Worm (Caenorhabditis elegans): Measurements from ENCODE around the gene C35D10.5.
A peak's percentile ranks its signal among the peaks of the same experiment; 100 is the strongest.

C35D10.5 gene

DNA sequence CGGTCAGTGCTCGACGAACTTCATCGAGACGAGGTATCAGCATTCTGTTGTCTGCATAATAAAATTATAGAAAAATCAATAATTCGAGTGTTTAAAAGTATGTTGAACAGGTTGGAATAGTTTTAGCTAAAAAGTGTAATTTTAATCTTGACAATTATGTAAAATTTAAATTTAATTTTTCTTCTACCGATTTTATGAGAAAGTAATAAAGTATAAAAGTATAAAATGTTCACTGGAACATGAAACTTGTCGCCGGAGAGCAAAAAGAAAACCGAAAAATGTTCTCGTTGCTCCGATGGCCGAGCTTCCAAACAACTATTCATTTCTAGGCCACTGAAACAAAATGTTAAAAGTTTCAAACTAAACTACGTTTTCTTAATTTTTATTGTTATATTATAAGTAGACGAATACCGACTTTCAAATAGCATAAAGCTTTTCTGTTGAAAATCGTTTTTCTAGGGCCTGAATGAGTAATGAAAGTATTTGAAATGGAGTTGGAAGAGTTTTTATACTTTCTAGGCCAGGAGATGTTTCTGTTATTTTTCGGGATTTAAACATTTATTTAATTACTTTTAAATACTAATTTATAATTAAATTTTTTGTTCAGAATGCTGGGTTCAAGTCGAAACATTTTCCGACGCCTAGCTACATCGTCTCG, at the start of gene C35D10.5, which contains the start of gene C35D10.10 (continued):
- no peak for TF ChIP-seq sup-37 (GFP tag; optimal IDR thresholded peaks at IDR 0.05)

DNA sequence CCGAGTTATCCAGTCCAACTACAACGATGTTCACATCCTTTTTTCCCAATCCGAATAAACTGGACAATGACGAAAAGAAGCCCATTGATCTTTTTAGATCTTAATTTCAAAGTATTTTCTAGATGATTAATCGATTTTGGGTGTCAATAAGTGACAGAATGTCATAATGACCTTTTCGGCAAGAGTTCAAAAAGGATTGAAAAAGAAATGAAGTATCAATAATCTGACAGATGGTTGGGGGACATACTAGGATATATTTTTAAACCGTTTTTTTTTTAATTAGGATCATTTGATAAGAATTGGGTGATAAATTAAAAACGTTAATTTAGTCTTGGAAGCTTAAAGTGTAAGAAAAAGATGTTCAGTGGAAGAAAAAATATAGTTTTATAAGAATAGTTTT, 47.4 kb upstream of the C35D10.5 start, which contains the start of gene arl-6:
TSS of gene arl-6 (minus strand) at position 101 of the 400 bp plus-strand sequence.
- no peak for TF ChIP-seq nhr-47 (tag; optimal IDR thresholded peaks at IDR 0.05)
- TF ChIP-seq efl-1 (optimal IDR thresholded peaks at IDR 0.05) = no peak
- TF ChIP-seq efl-1 (GFP tag; optimal IDR thresholded peaks at IDR 0.05 in 1 of 2) = peak in 1 of 2 experiments; percentile 49

DNA sequence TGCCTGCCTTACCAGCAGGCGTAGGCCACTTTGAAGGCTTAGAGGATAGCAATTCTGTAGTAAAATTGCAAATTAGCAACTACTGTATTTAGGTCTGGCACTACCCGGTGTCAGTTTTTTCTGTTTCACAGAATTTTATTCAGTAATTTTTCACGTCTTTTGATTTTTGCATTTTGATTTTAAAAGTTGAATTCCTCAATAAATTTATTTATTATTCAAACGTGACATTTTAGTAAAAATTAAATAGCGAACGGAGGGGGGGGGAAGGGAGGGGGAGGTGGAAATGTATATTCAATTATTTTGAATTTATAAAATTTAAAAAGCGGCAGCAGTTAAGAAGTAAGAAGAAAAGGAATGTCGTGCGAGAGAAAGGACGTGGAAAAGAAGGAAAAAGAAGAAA, 44.9 kb upstream of the C35D10.5 start, which contains the start of gene F26A1.4:
TSS of gene F26A1.4 (plus strand) at position 301 of the 400 bp plus-strand sequence.
- no peak for TF ChIP-seq aly-2 (tag; optimal IDR thresholded peaks at IDR 0.05)
- TF ChIP-seq nhr-47 (tag; optimal IDR thresholded peaks at IDR 0.05) = no peak
- TF ChIP-seq snu-23 (GFP tag; optimal IDR thresholded peaks at IDR 0.05) = no peak
- TF ChIP-seq lin-15B (tag; optimal IDR thresholded peaks at IDR 0.05) = no peak
- TF ChIP-seq nhr-19 (GFP tag; conservative IDR thresholded peaks at IDR 0.05) = no peak
- no peak for TF ChIP-seq C16A3.4 (tag; optimal IDR thresholded peaks at IDR 0.05)
- TF ChIP-seq nhr-84 (tag; optimal IDR thresholded peaks at IDR 0.05) = no peak
- no peak for TF ChIP-seq nhr-12 (tag; optimal IDR thresholded peaks at IDR 0.05)
- no peak for TF ChIP-seq unc-98 (GFP tag; IDR thresholded peaks at IDR 0.05)
- TF ChIP-seq nhr-20 (tag; optimal IDR thresholded peaks at IDR 0.05) = no peak
- TF ChIP-seq lsy-2 (tag; optimal IDR thresholded peaks at IDR 0.05) = no peak
- no peak for TF ChIP-seq zag-1 (tag; optimal IDR thresholded peaks at IDR 0.05)
- TF ChIP-seq pag-3 (tag; optimal IDR thresholded peaks at IDR 0.05; ENCODE audit: borderline replicate concordance, insufficient read depth) = no peak

DNA sequence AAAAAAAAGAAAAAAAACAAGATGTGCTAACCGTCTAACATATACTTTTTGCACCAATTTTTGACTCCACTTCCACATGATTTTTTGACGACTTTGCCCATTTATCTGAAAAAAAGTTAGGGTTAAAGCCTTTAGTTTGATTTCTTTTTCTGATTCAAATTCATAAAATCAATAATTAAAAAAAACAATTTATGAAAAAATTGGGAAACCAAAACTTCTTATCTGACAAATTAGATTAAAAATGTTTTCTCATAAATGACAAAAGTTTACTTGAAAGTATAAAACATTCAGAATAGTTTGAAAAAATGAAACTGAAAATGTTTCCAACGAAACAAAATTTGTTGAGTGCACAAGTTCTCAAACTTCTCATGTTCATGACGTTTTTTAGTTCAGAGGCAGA, 42.3 kb upstream of the C35D10.5 start, which contains the start of gene F26A1.7:
TSS of gene F26A1.7 (minus strand) at position 101 of the 400 bp plus-strand sequence.
- TF ChIP-seq blmp-1 (tag; optimal IDR thresholded peaks at IDR 0.05) (no peak), mab-9 (GFP tag; IDR thresholded peaks at IDR 0.05) (no peak), nhr-76 (tag; optimal IDR thresholded peaks at IDR 0.05) (no peak), sup-37 (GFP tag; optimal IDR thresholded peaks at IDR 0.05) (no peak), C34B4.2 (tag; optimal IDR thresholded peaks at IDR 0.05) (no peak), mef-2 (tag; optimal IDR thresholded peaks at IDR 0.05) (no peak), pqm-1 (tag; optimal IDR thresholded peaks at IDR 0.05) (no peak)

DNA sequence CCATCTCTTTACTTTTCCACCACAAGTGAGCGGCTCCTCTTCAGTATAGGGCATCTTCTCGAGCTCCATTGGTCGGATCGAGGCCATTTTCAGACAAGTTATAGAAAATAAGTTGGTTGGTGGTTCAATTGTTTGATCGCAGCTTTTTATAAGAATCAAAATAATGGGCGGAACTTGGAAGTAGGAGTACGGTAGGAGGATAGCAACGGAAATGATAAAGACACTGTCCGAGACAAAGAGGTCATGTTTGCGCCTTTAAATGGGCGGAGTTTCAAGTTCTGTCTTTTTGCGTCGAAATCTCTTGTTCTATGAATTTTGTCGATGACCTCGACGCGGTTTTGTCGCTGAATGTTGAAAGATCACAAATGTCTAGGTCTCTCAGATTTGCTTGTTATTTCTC, 40.0 kb upstream of the C35D10.5 start, which contains the start of gene F26A1.8:
TSS of gene F26A1.8 (minus strand) at position 101 of the 400 bp plus-strand sequence.
- TF ChIP-seq lsy-2 (tag; optimal IDR thresholded peaks at IDR 0.05) (no peak), lin-35 (GFP tag; optimal IDR thresholded peaks at IDR 0.05) (no peak), pag-3 (tag; optimal IDR thresholded peaks at IDR 0.05; ENCODE audit: borderline replicate concordance, insufficient read depth) (no peak), ztf-11 (tag; optimal IDR thresholded peaks at IDR 0.05) (no peak), C16A3.4 (tag; optimal IDR thresholded peaks at IDR 0.05) (no peak)

DNA sequence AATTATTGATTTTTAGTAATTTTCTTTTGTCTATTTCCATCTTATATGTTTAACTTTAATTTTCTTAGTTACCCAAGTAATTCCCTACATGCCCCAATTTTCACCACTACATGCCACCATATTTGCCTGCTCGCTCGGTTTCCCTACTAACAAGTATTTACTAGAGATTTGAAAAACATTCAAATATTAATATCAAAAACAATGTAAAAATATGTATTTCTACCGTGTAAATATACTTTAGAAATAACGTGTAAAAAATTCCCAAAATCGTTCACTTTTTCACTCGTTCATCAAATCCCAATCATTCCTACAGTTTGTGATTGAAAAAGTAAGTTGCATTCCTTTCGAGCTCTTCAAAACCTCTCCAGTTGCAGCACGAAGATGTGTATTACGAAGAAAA, 35.5 kb upstream of the C35D10.5 start, which contains the start of gene F26A1.3:
TSS of gene F26A1.3 (plus strand) at position 301 of the 400 bp plus-strand sequence.
- TF ChIP-seq C04F5.9 (tag; optimal IDR thresholded peaks at IDR 0.05) (no peak), unc-98 (GFP tag; IDR thresholded peaks at IDR 0.05) (no peak)

- no peak for TF ChIP-seq isw-1 (GFP tag; IDR thresholded peaks at IDR 0.05)
- no peak for TF ChIP-seq pax-3 (tag; optimal IDR thresholded peaks at IDR 0.05)
- TF ChIP-seq jun-1 (tag; optimal IDR thresholded peaks at IDR 0.05) = no peak
- TF ChIP-seq lin-39 (tag; optimal IDR thresholded peaks at IDR 0.05) = no peak
- TF ChIP-seq alr-1 (tag; optimal IDR thresholded peaks at IDR 0.05; ENCODE audit: borderline replicate concordance) = no peak
- TF ChIP-seq elt-2 (tag; optimal IDR thresholded peaks at IDR 0.05) = no peak
- no peak for TF ChIP-seq nhr-237 (tag; optimal IDR thresholded peaks at IDR 0.05)
- TF ChIP-seq lin-35 (GFP tag; optimal IDR thresholded peaks at IDR 0.05) = no peak
- TF ChIP-seq hpl-2 (GFP tag; optimal IDR thresholded peaks at IDR 0.05) = no peak
- TF ChIP-seq elt-3 (tag; optimal IDR thresholded peaks at IDR 0.05) = no peak
- no peak for TF ChIP-seq ets-5 (GFP tag; IDR thresholded peaks at IDR 0.05)
- no peak for TF ChIP-seq zip-4 (GFP tag; optimal IDR thresholded peaks at IDR 0.05)
- no peak for TF ChIP-seq fkh-10 (GFP tag; optimal IDR thresholded peaks at IDR 0.05)
- TF ChIP-seq rnt-1 (tag; optimal IDR thresholded peaks at IDR 0.05) = no peak
Observed at ce11 chrIII:4829440-4829839, 32.7 kb upstream of the C35D10.5 start, which contains the start of gene F26A1.9. F26A1.9 (minus strand) TSS chrIII:4829540.

Measured in whole organism, L1 larva.